Worm (Caenorhabditis elegans): Measurements from ENCODE around the gene Y22D7AR.3.

- TF ChIP-seq klf-2 (GFP tag; conservative IDR thresholded peaks at IDR 0.05): no peak
- TF ChIP-seq cog-1 (tag; optimal IDR thresholded peaks at IDR 0.05): no peak
- TF ChIP-seq ztf-29 (GFP tag; IDR thresholded peaks at IDR 0.05): no peak
- TF ChIP-seq T22C8.4 (GFP tag; IDR thresholded peaks at IDR 0.05): no peak
- no peak for TF ChIP-seq flt-1 (GFP tag; IDR thresholded peaks at IDR 0.05)
Measured at ce11 chrIII:1659763-1660162, 5.9 kb downstream of the Y22D7AR.3 start, which contains the start of gene Y22D7AL.15.
